Worm (Caenorhabditis elegans): Measurements from ENCODE around the gene H20J04.7.

DNA sequence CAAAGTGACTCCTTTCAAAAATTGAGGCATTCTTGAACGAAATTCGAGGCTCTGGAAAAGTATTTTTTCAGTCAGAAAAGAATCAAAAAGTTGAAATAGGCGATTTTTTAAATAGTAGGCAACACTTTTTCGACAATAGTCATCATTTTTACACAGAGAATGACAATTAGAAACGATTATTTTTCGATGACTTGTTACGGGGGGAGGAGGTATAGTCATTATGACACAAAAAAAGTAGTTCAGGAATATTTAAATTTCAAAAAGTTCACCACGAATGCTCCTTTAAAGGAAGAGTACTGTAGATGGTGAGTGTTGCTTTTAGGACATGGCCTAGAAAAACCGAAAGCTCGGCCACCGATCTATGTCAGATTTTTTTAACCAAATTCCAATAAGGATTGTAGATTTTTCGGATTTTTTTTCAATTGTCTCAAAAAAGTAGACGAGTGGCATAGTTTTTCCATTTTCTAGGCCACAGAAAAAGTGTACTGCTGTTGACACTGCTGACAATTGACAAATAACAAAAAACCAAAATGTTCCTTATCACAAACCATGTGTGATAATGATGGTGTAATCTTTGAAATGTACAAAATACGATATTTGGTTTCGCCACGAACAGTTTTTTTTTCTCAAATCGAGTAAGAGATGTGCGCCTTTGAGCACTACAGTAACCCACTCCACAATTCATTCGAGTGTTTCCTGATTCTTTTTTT lies 48.0 kb downstream of the H20J04.7 start, which contains the start of gene Y52E8A.3:
- TF ChIP-seq ztf-11 (tag; optimal IDR thresholded peaks at IDR 0.05) (no peak), efl-1 (optimal IDR thresholded peaks at IDR 0.05) (no peak), efl-1 (GFP tag; optimal IDR thresholded peaks at IDR 0.05 in 1 of 2) (no peak), pag-3 (tag; optimal IDR thresholded peaks at IDR 0.05; ENCODE audit: borderline replicate concordance, insufficient read depth) (no peak), rnt-1 (tag; optimal IDR thresholded peaks at IDR 0.05) (no peak), zag-1 (tag; optimal IDR thresholded peaks at IDR 0.05) (no peak), mep-1 (tag; optimal IDR thresholded peaks at IDR 0.05) (no peak), snpc-4 (tag; optimal IDR thresholded peaks at IDR 0.05) (no peak), lin-13 (GFP tag; optimal IDR thresholded peaks at IDR 0.05) (no peak), skn-1 (tag; optimal IDR thresholded peaks at IDR 0.05) (no peak), sox-4 (tag; optimal IDR thresholded peaks at IDR 0.05) (no peak), unc-62 (GFP tag; optimal IDR thresholded peaks at IDR 0.05) (no peak), tbx-2 (tag; optimal IDR thresholded peaks at IDR 0.05) (no peak), ceh-82 (tag; optimal IDR thresholded peaks at IDR 0.05) (no peak), nhr-237 (tag; optimal IDR thresholded peaks at IDR 0.05) (no peak)
